Worm (Caenorhabditis elegans) whole organism, L4/young adult: ENCODE measurements around the gene fnta-1.

Experiments used
- dao-5 ChIP-seq: sonication (generic microtip); optimal IDR thresholded peaks from 2 replicates; lab custom pipeline; 2016; ENCODE audit warnings: missing genotype, missing genetic modification characterization, moderate library complexity, missing compliant biosample characterization
- him-1 ChIP-seq: sonication (generic microtip); optimal IDR thresholded peaks from 2 replicates; lab custom pipeline; 2016; ENCODE audit warnings: missing genotype, missing genetic modification reagents, missing genetic modification characterization, missing compliant biosample characterization

ce11 chrIV:288027-288426 is 47.9 kb upstream of the fnta-1 start, which contains the start of gene T21D12.14:
- no peak for TF ChIP-seq him-1 (tag; lab: Kevin White, UChicago)
- no peak for TF ChIP-seq dao-5 (tag; lab: Kevin White, UChicago)
